Worm (Caenorhabditis elegans) whole organism, L1 larva: ENCODE results near the gene lips-2.

Experiments
- C04F5.9 ChIP-seq: sonication (generic microtip); optimal IDR thresholded peaks from 2 replicates; lab custom pipeline; 2016; ENCODE audit warnings: missing genetic modification characterization, missing compliant biosample characterization
- C16A3.4 ChIP-seq: fragments of 150-350 bp; optimal IDR thresholded peaks from 2 replicates; lab custom pipeline; 2014; ENCODE audit warnings: missing biosample characterization, missing genetic modification characterization
- C34B4.2 ChIP-seq: sonication (generic microtip); optimal IDR thresholded peaks from 2 replicates; lab custom pipeline; 2017; ENCODE audit warnings: mild to moderate bottlenecking, missing genetic modification characterization, missing compliant biosample characterization
- F16B12.6 ChIP-seq: fragments of 150-350 bp; optimal IDR thresholded peaks from 2 replicates; lab custom pipeline; 2014; ENCODE audit warnings: missing biosample characterization, missing genetic modification characterization
- Y116A8C.19 ChIP-seq: sonication (generic microtip); optimal IDR thresholded peaks from 2 replicates; lab custom pipeline; 2016; ENCODE audit warnings: missing compliant biosample characterization, missing genetic modification characterization, borderline replicate concordance
- aha-1 ChIP-seq: fragments of 150-350 bp; optimal IDR thresholded peaks from 2 replicates; lab custom pipeline; 2014; ENCODE audit warnings: missing biosample characterization, missing genetic modification characterization
- ama-1 ChIP-seq: fragments of 150-350 bp; optimal IDR thresholded peaks from 2 replicates; lab custom pipeline; 2014
- ces-1 ChIP-seq: fragments of 150-350 bp; optimal IDR thresholded peaks from 2 replicates; lab custom pipeline; 2014; ENCODE audit warnings: missing biosample characterization, missing genetic modification reagents, missing genetic modification characterization
- dsc-1 ChIP-seq: sonication (generic microtip); optimal IDR thresholded peaks from 2 replicates; lab custom pipeline; 2016; ENCODE audit warnings: mild to moderate bottlenecking, missing genetic modification characterization, missing compliant biosample characterization
- efl-1 ChIP-seq, 4 experiments: fragments of 150-350 bp; optimal IDR thresholded peaks in 3 of 4; peaks in 1 of 4; 1 replicate in 1 of 4; 2 replicates in 3 of 4; lab custom pipeline; 2014; ENCODE audit warnings: missing biosample characterization in 2 of 4, missing genetic modification characterization in 2 of 4, missing genetic modification reagents in 2 of 4
- efl-3 ChIP-seq: fragments of 200-800 bp; sonication (Bioruptor generic); optimal IDR thresholded peaks from 2 replicates; lab custom pipeline; 2018; ENCODE audit warnings: mild to moderate bottlenecking, missing genetic modification characterization, missing compliant biosample characterization
- elt-2 ChIP-seq: sonication (generic microtip); optimal IDR thresholded peaks from 2 replicates; lab custom pipeline; 2016; ENCODE audit warnings: missing genetic modification characterization, mild to moderate bottlenecking, inconsistent platforms, missing compliant biosample characterization, missing genetic modification reagents
- fkh-10 ChIP-seq: sonication (generic microtip); optimal IDR thresholded peaks from 2 replicates; lab custom pipeline; 2017; ENCODE audit warnings: missing biosample characterization, missing genetic modification reagents, missing genetic modification characterization
- fos-1 ChIP-seq: fragments of 150-350 bp; optimal IDR thresholded peaks from 2 replicates; lab custom pipeline; 2014; ENCODE audit warnings: missing biosample characterization, missing genetic modification characterization
- grh-1 ChIP-seq: fragments of 200-800 bp; sonication (Bioruptor generic); IDR thresholded peaks from 2 replicates; pipeline ENCODE4 v1.3.6; 2022; ENCODE audit warnings: missing genetic modification reagents, missing genetic modification characterization, missing compliant biosample characterization
- hpl-2 ChIP-seq: fragments of 150-350 bp; optimal IDR thresholded peaks from 2 replicates; lab custom pipeline; 2014; ENCODE audit warnings: missing biosample characterization, missing genetic modification reagents, missing genetic modification characterization
- irx-1 ChIP-seq: sonication (generic microtip); optimal IDR thresholded peaks from 2 replicates; lab custom pipeline; 2016; ENCODE audit warnings: missing genetic modification characterization, missing compliant biosample characterization
- jun-1 ChIP-seq: fragments of 150-350 bp; optimal IDR thresholded peaks from 2 replicates; lab custom pipeline; 2014; ENCODE audit warnings: missing biosample characterization, missing genetic modification reagents, missing genetic modification characterization
- lin-15B ChIP-seq: fragments of 150-350 bp; sonication (generic microtip); optimal IDR thresholded peaks from 3 replicates; lab custom pipeline; 2014; ENCODE audit warnings: missing biosample characterization, missing genetic modification characterization
- lin-35 ChIP-seq, 2 experiments: fragments of 150-350 bp; optimal IDR thresholded peaks; 2 replicates each; lab custom pipeline; 2014; ENCODE audit warnings: missing biosample characterization in 2 of 2, missing genetic modification characterization in 2 of 2, missing genetic modification reagents in 2 of 2
- lin-39 ChIP-seq: fragments of 150-350 bp; optimal IDR thresholded peaks from 2 replicates; lab custom pipeline; 2014; ENCODE audit warnings: missing biosample characterization, missing genetic modification reagents, missing genetic modification characterization
- lir-3 ChIP-seq: sonication (generic microtip); optimal IDR thresholded peaks from 2 replicates; lab custom pipeline; 2016; ENCODE audit warnings: mild to moderate bottlenecking, missing genetic modification characterization, moderate library complexity, missing compliant biosample characterization; ENCODE audit not compliant: poor library complexity
- mep-1 ChIP-seq: fragments of 150-350 bp; optimal IDR thresholded peaks from 2 replicates; lab custom pipeline; 2014; ENCODE audit warnings: missing biosample characterization, missing genetic modification characterization
- nhr-12 ChIP-seq: sonication (generic microtip); optimal IDR thresholded peaks from 2 replicates; lab custom pipeline; 2017; ENCODE audit warnings: missing biosample characterization, missing genetic modification characterization
- nhr-20 ChIP-seq: sonication (generic microtip); optimal IDR thresholded peaks from 2 replicates; lab custom pipeline; 2016; ENCODE audit warnings: mild to moderate bottlenecking, missing genetic modification characterization, missing compliant biosample characterization
- nhr-28 ChIP-seq: fragments of 150-350 bp; optimal IDR thresholded peaks from 2 replicates; lab custom pipeline; 2014; ENCODE audit warnings: missing biosample characterization, missing genetic modification characterization
- nhr-47 ChIP-seq: sonication (generic microtip); optimal IDR thresholded peaks from 2 replicates; lab custom pipeline; 2016; ENCODE audit warnings: mild to moderate bottlenecking, missing genetic modification characterization, moderate library complexity, missing compliant biosample characterization
- nhr-77 ChIP-seq: fragments of 150-350 bp; optimal IDR thresholded peaks from 2 replicates; lab custom pipeline; 2014; ENCODE audit warnings: missing biosample characterization, missing genetic modification characterization
- nhr-84 ChIP-seq: sonication (generic microtip); optimal IDR thresholded peaks from 2 replicates; lab custom pipeline; 2017; ENCODE audit warnings: missing biosample characterization, missing genetic modification characterization
- nhr-85 ChIP-seq: sonication (generic microtip); peaks from one replicate; lab custom pipeline; 2016; ENCODE audit warnings: missing genetic modification characterization, inconsistent platforms, missing compliant biosample characterization
- nhr-90 ChIP-seq: sonication (generic microtip); optimal IDR thresholded peaks from 2 replicates; lab custom pipeline; 2016; ENCODE audit warnings: mild to moderate bottlenecking, missing genetic modification characterization, missing compliant biosample characterization; ENCODE audit not compliant: poor library complexity
- skn-1 ChIP-seq: fragments of 150-350 bp; optimal IDR thresholded peaks from 2 replicates; lab custom pipeline; 2014; ENCODE audit warnings: missing biosample characterization, missing genetic modification characterization
- snpc-4 ChIP-seq: fragments of 150-350 bp; optimal IDR thresholded peaks from 2 replicates; lab custom pipeline; 2014; ENCODE audit warnings: missing biosample characterization, missing genetic modification characterization
- sox-4 ChIP-seq: sonication (generic microtip); optimal IDR thresholded peaks from 2 replicates; lab custom pipeline; 2016; ENCODE audit warnings: missing genetic modification characterization, missing compliant biosample characterization
- swsn-7 ChIP-seq: sonication (generic microtip); optimal IDR thresholded peaks from 2 replicates; lab custom pipeline; 2016; ENCODE audit warnings: missing genetic modification characterization, missing compliant biosample characterization
- tlp-1 ChIP-seq: fragments of 150-350 bp; optimal IDR thresholded peaks from 2 replicates; lab custom pipeline; 2014; ENCODE audit warnings: missing biosample characterization, missing genetic modification characterization
- unc-130 ChIP-seq: fragments of 150-350 bp; optimal IDR thresholded peaks from 2 replicates; lab custom pipeline; 2017; ENCODE audit warnings: missing biosample characterization, missing genetic modification characterization, inconsistent platforms
- unc-62 ChIP-seq: fragments of 150-350 bp; optimal IDR thresholded peaks from 2 replicates; lab custom pipeline; 2014; ENCODE audit warnings: missing biosample characterization, missing genetic modification reagents, missing genetic modification characterization
- unc-86 ChIP-seq: sonication (generic microtip); optimal IDR thresholded peaks from 2 replicates; lab custom pipeline; 2016; ENCODE audit warnings: missing genetic modification characterization, missing compliant biosample characterization
- zip-4 ChIP-seq: fragments of 200-800 bp; sonication (Bioruptor generic); optimal IDR thresholded peaks from 2 replicates; lab custom pipeline; 2018; ENCODE audit warnings: mild to moderate bottlenecking, missing genetic modification characterization, moderate library complexity, missing compliant biosample characterization
- ztf-11 ChIP-seq, 2 experiments: sonication (generic microtip); optimal IDR thresholded peaks; 2 replicates each; lab custom pipeline; 2016 to 2017; ENCODE audit warnings: missing genetic modification characterization in 2 of 2, missing biosample characterization in 1 of 2, missing compliant biosample characterization in 1 of 2
- ztf-4 ChIP-seq: fragments of 150-350 bp; optimal IDR thresholded peaks from 2 replicates; lab custom pipeline; 2014; ENCODE audit warnings: missing biosample characterization, missing genetic modification characterization

Gene lips-2

ce11 chrX:12280477-12280876 lies 5.1 kb upstream of the lips-2 start, which contains the start of gene C04B4.1:
Gene C04B4.1 (plus strand): TSS chrX:12280777.
- TF ChIP-seq dsc-1 (tag; lab: Kevin White, UChicago) (no peak), lin-39 (tag; lab: Kevin White, UChicago) (no peak), efl-3 (GFP tag; lab: Kevin White, UChicago) (no peak), nhr-90 (tag; lab: Kevin White, UChicago) (no peak), nhr-12 (tag; lab: Kevin White, UChicago) (no peak), aha-1 (no peak), nhr-47 (no peak), jun-1 (no peak), C34B4.2 (tag; lab: Kevin White, UChicago) (no peak), nhr-28 (tag; lab: Kevin White, UChicago) (no peak), mep-1 (tag; lab: Kevin White, UChicago) (no peak), F16B12.6 (tag; lab: Kevin White, UChicago) (no peak), elt-2 (tag; lab: Kevin White, UChicago) (no peak), lir-3 (tag; lab: Kevin White, UChicago) (no peak), nhr-85 (tag; lab: Kevin White, UChicago) (no peak)

- no peak for TF ChIP-seq snpc-4 (tag; lab: Kevin White, UChicago)
- no peak for TF ChIP-seq irx-1 (tag; lab: Kevin White, UChicago)
- no peak for TF ChIP-seq efl-1 (optimal IDR thresholded peaks at IDR 0.05; lab: Kevin White, UChicago)
- TF ChIP-seq efl-1 (GFP tag; optimal IDR thresholded peaks at IDR 0.05 in 1 of 2; lab: Kevin White, UChicago) = no peak
- TF ChIP-seq ama-1 (lab: Kevin White, UChicago) = no peak
- TF ChIP-seq nhr-20 (tag; lab: Kevin White, UChicago) = no peak
- TF ChIP-seq C04F5.9 = no peak
- no peak for TF ChIP-seq tlp-1 (tag; lab: Kevin White, UChicago)
- TF ChIP-seq fos-1 (tag; lab: Kevin White, UChicago) = no peak
- no peak for TF ChIP-seq sox-4 (tag; lab: Kevin White, UChicago)
- no peak for TF ChIP-seq nhr-12 (tag; lab: Kevin White, UChicago)
- TF ChIP-seq zip-4 = no peak
- no peak for TF ChIP-seq C16A3.4 (tag; lab: Kevin White, UChicago)
- TF ChIP-seq Y116A8C.19 (tag; lab: Kevin White, UChicago) = no peak
- no peak for TF ChIP-seq unc-130 (tag; lab: Kevin White, UChicago)
- no peak for TF ChIP-seq nhr-77
- TF ChIP-seq unc-86 (tag; lab: Kevin White, UChicago) = no peak
- TF ChIP-seq lin-35 (GFP tag; optimal IDR thresholded peaks at IDR 0.05; lab: Kevin White, UChicago) = no peak
- TF ChIP-seq nhr-85 (tag; lab: Kevin White, UChicago) = no peak
- no peak for TF ChIP-seq nhr-47
- TF ChIP-seq jun-1 = no peak
Observed at ce11 chrX:12282911-12283310, 2.7 kb upstream of the lips-2 start, which contains the start of gene C04B4.2. Gene C04B4.2 (plus strand): TSS chrX:12283281.

ce11 chrX:12284161-12284560 lies 1.4 kb upstream of the lips-2 start:
- no peak for TF ChIP-seq unc-62 (GFP tag; lab: Kevin White, UChicago)
- no peak for TF ChIP-seq nhr-20 (tag; lab: Kevin White, UChicago)
- TF ChIP-seq lin-35 (GFP tag; optimal IDR thresholded peaks at IDR 0.05; lab: Kevin White, UChicago) = no peak
- no peak for TF ChIP-seq skn-1 (tag; lab: Kevin White, UChicago)
- TF ChIP-seq nhr-84 = no peak
- TF ChIP-seq fkh-10 = no peak
- no peak for TF ChIP-seq ztf-4
- TF ChIP-seq grh-1 (GFP tag; lab: Robert Waterston, UW) = no peak
- no peak for TF ChIP-seq ces-1
- no peak for TF ChIP-seq nhr-77
- no peak for TF ChIP-seq lin-15B (tag; lab: Kevin White, UChicago)
- TF ChIP-seq C34B4.2 (tag; lab: Kevin White, UChicago) = no peak
- TF ChIP-seq tlp-1 (tag; lab: Kevin White, UChicago) = no peak
- TF ChIP-seq hpl-2 = no peak
- TF ChIP-seq unc-130 (tag; lab: Kevin White, UChicago) = no peak
- no peak for TF ChIP-seq ztf-11 (tag; optimal IDR thresholded peaks at IDR 0.05; lab: Kevin White, UChicago)
- TF ChIP-seq swsn-7 (tag; lab: Kevin White, UChicago) = no peak
